Worm (Caenorhabditis elegans): ENCODE data around the gene B0454.6.
"Not testable (repeated sequence)": the region's sequence is repeated elsewhere in the genome, so short reads cannot be mapped to it uniquely, and the experiment has no call there.

B0454.6 gene

ce11 chrII:3032480-3032879 is at the start of gene B0454.6:
Gene B0454.6 (plus strand): TSS chrII:3032780.
- TF ChIP-seq him-1, dao-5, W03F9.2 (tag; optimal IDR thresholded peaks at IDR 0.05): not testable (repeated sequence)

- no peak for TF ChIP-seq W03F9.2 (tag; optimal IDR thresholded peaks at IDR 0.05)
- TF ChIP-seq dao-5 (tag; optimal IDR thresholded peaks at IDR 0.05), result no peak
- no peak for TF ChIP-seq him-1 (tag; optimal IDR thresholded peaks at IDR 0.05)
Observed at ce11 chrII:2984383-2984782, 48.2 kb upstream of the B0454.6 start.

DNA sequence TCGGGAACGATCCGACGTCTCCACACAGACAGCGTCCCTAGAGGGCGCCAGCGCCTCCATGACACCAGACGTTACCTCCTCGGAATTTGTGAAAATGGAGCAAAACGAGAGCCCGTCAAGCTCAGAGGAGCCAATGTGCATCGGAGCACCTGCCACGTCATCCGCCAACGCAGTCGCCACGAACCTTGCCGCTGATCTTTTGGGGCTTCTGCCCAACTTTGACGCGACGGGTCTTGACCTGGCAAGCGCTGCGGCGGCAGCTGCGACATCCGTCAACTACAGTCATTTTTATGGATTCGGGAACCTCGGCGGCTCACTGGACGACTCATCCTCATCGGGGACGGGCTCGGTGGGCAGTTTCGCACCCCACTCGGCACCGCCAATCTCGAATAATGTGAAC is 47.1 kb upstream of the B0454.6 start:
- TF ChIP-seq dao-5 (tag; optimal IDR thresholded peaks at IDR 0.05), result no peak

ce11 chrII:2985935-2986498 is 46.6 kb upstream of the B0454.6 start:
- TF ChIP-seq him-1 (tag; optimal IDR thresholded peaks at IDR 0.05) (no peak), dao-5 (tag; optimal IDR thresholded peaks at IDR 0.05) (no peak), W03F9.2 (tag; optimal IDR thresholded peaks at IDR 0.05) (no peak)

ce11 chrII:2987122-2987556 is 45.4 kb upstream of the B0454.6 start:
- TF ChIP-seq him-1 (tag; optimal IDR thresholded peaks at IDR 0.05), result no peak
- no peak for TF ChIP-seq W03F9.2 (tag; optimal IDR thresholded peaks at IDR 0.05)
- TF ChIP-seq dao-5 (tag; optimal IDR thresholded peaks at IDR 0.05), result no peak

DNA sequence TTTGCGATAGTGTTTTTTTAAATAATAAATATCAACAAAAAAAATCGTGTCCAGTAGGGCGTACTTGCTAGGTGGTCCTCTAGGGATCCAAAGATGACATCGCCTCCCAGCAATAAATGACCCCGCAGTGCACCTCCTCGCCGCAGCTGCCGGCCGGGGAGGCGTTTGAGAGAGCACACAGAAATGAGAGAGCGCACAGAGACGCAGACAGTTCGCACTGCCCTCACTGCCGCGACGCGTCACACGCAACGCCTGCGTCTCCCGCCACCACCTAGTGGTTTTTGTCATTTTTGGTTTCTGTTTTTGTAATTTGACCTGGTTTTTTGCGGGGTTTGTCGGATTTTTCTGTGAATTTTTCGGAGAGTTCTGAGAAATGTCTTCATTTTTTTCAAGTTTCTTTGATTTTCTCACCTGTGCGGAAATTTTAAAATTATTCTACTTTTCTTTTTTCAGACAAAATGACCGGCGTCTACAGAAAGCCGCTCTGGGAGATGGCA is 44.7 kb upstream of the B0454.6 start, which contains the start of gene lido-7:
Gene lido-7 (plus strand): TSS at position 447 of the 497 bp plus-strand sequence.
- TF ChIP-seq dao-5 (tag; optimal IDR thresholded peaks at IDR 0.05), result no peak
- TF ChIP-seq W03F9.2 (tag; optimal IDR thresholded peaks at IDR 0.05), result no peak
- peak; percentile 18 for TF ChIP-seq him-1 (tag; optimal IDR thresholded peaks at IDR 0.05)

DNA sequence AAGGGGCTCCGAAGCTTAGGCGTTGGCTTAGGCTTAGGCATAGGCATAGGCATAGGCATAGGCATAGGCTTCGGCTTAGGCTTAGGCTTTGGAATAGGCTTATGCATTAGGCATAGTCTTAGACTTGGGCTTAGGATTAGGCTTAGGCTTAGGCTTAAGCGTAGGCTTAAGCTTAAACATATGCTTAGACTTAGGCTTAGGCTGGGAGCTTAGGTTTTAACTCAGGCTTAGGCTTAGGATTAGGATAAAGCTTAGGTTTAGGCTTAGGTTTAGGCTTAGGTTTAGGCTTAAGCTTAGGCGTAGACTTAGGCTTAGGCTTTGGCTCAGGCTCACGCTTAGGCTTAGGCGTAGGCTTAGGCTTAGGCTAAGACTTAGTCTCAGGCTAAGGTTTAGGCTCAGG is 42.5 kb upstream of the B0454.6 start:
- TF ChIP-seq him-1 (tag; optimal IDR thresholded peaks at IDR 0.05), result no peak
- no peak for TF ChIP-seq dao-5 (tag; optimal IDR thresholded peaks at IDR 0.05)
- TF ChIP-seq W03F9.2 (tag; optimal IDR thresholded peaks at IDR 0.05), result no peak

DNA sequence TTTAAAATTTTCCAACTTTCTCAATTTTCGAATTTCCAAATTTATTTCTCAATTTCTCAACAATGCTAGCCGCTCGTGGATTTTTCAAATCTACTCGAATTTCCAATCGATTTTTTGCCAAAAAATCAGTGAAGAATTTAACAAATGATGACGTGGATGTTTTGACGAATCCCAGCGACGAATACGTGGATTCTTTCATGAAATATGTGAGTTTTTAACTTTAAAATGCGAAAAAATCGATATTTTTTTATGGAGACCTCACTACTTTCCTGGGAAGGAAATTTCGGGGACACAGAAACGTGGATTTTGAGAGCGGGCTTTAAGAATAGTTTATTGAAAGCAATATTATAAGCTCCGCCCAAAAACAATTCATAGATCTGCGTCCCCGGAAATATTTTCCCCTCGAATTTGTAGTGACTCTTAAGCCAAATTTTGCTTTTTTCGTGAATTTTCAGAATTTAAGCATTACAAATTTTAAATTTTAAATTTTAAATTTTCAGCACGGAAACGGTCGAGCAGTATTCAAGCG is 41.0 kb upstream of the B0454.6 start, which contains the start of gene K08A2.2:
Gene K08A2.2 (plus strand): TSS at position 51 of the 529 bp plus-strand sequence.
- TF ChIP-seq him-1 (tag; optimal IDR thresholded peaks at IDR 0.05) (no peak), W03F9.2 (tag; optimal IDR thresholded peaks at IDR 0.05) (no peak), dao-5 (tag; optimal IDR thresholded peaks at IDR 0.05) (no peak)

DNA sequence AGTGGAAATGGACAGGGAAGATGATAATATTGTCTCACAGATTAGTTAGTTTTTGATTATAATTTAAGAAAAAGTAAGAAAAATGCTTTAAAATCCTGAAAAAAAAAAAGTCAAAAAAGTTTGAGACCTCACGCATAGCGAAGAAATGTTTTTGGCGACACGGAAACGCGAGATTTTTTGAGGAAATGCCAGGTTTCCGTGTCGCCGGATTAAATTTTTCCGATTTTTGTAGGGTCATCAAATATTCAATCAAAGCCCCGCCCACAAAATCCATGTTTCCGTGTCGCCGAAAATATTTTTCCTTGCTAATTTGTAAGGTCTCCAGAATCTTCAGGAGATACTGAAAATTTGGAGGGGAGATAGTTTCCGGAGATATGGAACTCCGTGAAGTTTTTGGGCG is 40.3 kb upstream of the B0454.6 start:
- TF ChIP-seq him-1 (tag; optimal IDR thresholded peaks at IDR 0.05), result no peak
- no peak for TF ChIP-seq dao-5 (tag; optimal IDR thresholded peaks at IDR 0.05)
- TF ChIP-seq W03F9.2 (tag; optimal IDR thresholded peaks at IDR 0.05), result no peak

- TF ChIP-seq W03F9.2 (tag; optimal IDR thresholded peaks at IDR 0.05) (no peak), him-1 (tag; optimal IDR thresholded peaks at IDR 0.05) (no peak), dao-5 (tag; optimal IDR thresholded peaks at IDR 0.05) (no peak)
Observed at ce11 chrII:2994590-2995392, 37.8 kb upstream of the B0454.6 start.

DNA sequence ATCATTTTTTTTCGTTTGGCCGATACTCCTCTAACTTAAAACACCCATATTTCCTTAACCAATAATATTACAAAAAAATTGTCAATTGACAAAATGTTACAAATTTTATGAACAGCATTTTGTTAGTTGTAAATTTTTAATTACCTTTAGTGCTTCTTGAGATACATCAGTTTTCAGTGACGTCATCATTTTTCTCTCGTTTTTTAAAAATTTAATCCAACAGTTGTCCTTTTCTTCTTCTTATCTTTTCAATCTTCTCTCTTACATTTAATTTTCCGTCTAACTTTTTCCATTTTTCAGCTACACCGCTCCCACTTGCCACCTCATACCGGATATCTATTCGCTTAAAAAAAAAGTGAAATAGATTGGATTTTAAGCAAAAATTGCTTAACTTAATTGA is 35.9 kb upstream of the B0454.6 start, which contains the start of gene lido-8:
Gene lido-8 (plus strand): TSS at position 301 of the 400 bp plus-strand sequence.
- no peak for TF ChIP-seq W03F9.2 (tag; optimal IDR thresholded peaks at IDR 0.05)

DNA sequence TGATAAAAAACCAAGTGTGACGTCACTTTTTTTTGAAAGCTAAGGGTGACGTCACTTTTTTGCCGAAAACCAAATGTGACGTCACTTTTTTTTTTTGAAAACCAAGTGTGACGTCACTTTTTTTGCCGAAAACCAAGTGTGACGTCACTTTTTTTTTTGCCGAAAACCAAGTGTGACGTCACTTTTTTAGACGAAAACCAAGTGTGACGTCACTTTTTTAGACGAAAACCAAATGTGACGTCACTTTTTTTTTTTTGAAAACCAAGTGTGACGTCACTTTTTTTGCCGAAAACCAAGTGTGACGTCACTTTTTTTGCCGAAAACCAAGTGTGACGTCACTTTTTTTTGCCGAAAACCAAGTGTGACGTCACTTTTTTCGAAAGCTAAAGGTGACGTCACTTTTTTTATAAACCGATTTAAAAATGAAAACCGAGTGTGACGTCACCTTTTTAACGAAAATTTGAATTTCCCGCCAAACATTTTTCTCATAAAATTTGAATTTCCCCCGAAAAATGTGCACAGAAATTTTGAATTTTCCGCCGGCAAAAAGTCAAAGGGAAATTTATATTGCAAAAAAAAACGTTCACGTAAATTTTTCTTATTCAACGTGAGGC is 34.6 kb upstream of the B0454.6 start:
- no peak for TF ChIP-seq W03F9.2 (tag; optimal IDR thresholded peaks at IDR 0.05)
- no peak for TF ChIP-seq him-1 (tag; optimal IDR thresholded peaks at IDR 0.05)
- no peak for TF ChIP-seq dao-5 (tag; optimal IDR thresholded peaks at IDR 0.05)

DNA sequence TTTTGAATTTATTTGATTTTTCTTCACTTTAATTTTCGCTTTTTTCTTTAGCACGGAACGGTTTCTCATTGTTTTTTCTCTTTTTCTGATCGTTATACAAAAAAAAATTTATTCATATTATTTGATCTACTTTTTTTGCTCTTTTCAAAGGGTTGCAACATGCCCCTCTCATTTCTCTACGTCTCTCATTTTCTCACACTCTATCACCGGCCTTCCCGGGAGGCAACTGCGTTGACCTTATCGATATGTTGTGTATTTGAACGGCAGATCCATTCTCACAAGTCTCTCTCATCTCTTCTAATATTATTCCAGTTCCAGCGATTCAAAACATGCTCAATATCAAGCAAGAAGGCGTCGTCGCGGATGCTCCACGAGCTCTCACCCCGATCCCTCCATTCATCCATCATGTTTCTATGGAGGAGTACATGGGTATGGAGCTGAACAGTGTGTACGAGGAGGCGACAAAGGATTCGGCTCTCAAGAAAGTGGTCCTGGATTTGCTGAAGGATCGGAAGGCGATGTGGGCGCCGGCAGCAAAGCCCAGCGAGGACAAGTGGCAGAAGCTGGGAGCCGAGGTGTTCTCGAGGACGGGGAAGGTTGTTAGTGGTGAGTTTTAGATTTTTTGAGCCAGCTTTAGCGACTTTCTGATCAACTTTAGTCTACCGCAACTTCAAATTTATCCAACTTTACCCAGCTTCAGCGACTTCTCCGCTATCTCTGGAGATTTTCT is 31.9 kb upstream of the B0454.6 start, which contains the start of gene lido-9:
Gene lido-9 (plus strand): TSS at position 234 of the 730 bp plus-strand sequence.
- TF ChIP-seq him-1 (tag; optimal IDR thresholded peaks at IDR 0.05) (no peak), W03F9.2 (tag; optimal IDR thresholded peaks at IDR 0.05) (no peak), dao-5 (tag; optimal IDR thresholded peaks at IDR 0.05) (no peak)
